Worm (Caenorhabditis elegans): Measurements from ENCODE around the gene M03E7.2.
A peak's percentile ranks its signal among the peaks of the same experiment; 100 is the strongest.

The M03E7.2 gene

DNA sequence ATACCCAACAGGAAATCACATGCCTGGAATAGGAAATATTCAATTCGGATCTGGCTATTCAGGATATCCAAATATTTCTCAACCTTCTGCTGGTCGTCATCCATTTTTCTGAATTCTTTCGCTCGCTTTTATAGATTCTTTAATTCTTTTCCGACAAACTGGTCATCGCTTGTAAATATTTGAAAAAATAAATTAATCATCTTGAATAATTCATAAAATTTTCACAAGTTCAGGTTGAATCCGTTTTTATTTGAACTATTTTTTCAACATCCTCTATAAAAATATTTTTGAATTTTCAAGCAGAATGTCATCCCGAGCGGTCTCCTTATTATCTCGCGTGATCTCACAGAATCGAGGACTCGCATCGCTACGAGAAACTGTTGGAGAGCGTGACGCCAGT, 24.0 kb upstream of the M03E7.2 start, which contains the start of gene mrpl-48 (continued):
- TF ChIP-seq sdz-12 (GFP tag; optimal IDR thresholded peaks at IDR 0.05) (no peak), hmg-1.1 (GFP tag; IDR thresholded peaks at IDR 0.05) (no peak), lin-15B (tag; optimal IDR thresholded peaks at IDR 0.05) (no peak)

DNA sequence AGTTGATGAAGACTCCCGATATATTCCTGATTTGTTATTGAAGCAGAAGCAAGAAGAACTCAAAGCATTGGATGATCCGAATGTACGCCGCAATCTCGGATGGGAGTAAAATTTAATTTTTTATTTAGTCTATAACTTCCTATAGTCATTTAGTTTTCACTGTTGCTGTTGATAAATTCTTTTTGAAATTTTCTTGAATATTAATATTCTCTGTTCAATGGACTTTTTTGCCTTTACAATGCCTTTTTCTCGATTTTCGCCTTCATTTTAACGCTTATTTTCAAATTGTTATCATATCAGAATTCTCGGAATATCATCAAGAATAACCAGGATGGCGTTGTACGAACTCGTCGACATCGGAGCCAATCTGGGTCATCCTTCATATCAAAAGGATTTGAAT, 23.1 kb upstream of the M03E7.2 start, which contains the start of gene crn-2:
Gene crn-2, plus strand, starts transcription at position 301 of the 400 bp plus-strand sequence.
- no peak for TF ChIP-seq lin-15B (tag; optimal IDR thresholded peaks at IDR 0.05)
- no peak for TF ChIP-seq madf-9 (GFP tag; conservative IDR thresholded peaks at IDR 0.05)
- peak; percentile 44 for TF ChIP-seq aha-1 (tag)

DNA sequence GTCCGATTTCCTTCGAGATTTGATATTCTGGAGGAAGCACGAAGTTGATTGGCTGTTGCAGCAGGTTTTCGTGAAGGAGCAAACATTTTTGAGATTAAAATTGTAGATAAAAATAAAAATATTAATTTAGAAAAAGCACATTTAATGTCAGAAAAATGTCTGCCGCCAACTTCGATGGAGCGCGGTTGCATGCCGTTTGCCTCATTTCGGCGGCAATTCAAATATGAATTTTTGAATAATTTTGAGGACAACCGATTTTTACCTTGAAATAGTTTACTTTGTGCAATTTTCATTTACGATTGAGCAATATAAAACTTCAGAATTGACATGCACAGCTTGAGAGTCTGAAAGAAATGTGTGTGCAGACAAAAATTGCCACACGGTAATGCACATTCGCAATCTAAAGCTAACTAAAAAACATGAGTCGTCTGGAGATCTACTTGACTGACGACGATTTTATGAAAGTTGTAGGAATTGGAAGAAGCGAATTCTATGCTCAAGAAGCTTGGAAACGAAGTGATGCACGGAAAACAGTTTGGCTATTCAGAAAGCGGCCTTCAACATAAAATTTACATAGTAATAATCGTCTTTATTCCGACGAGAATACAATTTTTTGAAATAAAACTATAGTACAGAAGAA, 20.9 kb upstream of the M03E7.2 start, which contains the start of gene zhit-1:
Gene zhit-1, minus strand, starts transcription at position 161 of the 640 bp plus-strand sequence.
- TF ChIP-seq F10B5.3 (tag; optimal IDR thresholded peaks at IDR 0.05) (no peak), snpc-4 (tag; optimal IDR thresholded peaks at IDR 0.05) (peak; percentile 6), ceh-20 (GFP tag; IDR thresholded peaks at IDR 0.05) (no peak), hlh-30 (tag; optimal IDR thresholded peaks at IDR 0.05; ENCODE audit: insufficient read depth) (peak; percentile 24), pha-4 (GFP tag; IDR thresholded peaks at IDR 0.05) (no peak), pha-4 (tag; optimal IDR thresholded peaks at IDR 0.05) (peak; percentile 15), nhr-6 (tag; optimal IDR thresholded peaks at IDR 0.05) (peak; percentile 56), mes-2 (tag; optimal IDR thresholded peaks at IDR 0.05; ENCODE audit: poor library complexity, severe bottlenecking) (peak; percentile 67), aha-1 (tag) (peak; percentile 91), dpl-1 (GFP tag; optimal IDR thresholded peaks at IDR 0.05) (peak; percentile 88), lsy-2 (tag; optimal IDR thresholded peaks at IDR 0.05) (peak in 1 of 2 experiments; percentile 54), rbr-2 (tag; optimal IDR thresholded peaks at IDR 0.05) (no peak), lin-38 (GFP tag; IDR thresholded peaks at IDR 0.05) (peak; percentile 91)

DNA sequence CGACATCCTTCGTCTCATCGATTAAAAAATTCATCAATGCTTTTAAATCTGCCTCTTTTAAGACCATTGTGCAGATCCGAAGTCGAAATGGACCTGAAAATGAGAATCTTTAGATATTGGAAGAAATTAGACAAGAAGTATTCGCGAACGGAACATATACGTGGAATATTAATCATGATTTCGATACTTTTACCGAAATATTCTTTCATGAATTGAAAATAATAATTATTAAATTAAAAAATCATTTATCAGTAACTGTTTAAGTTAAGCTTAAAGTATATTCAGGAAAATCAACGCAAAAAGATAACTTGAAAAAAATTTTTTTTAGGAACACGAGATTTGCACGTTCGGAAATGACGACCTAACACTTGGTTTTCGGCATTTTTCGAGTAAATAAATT, 16.1 kb upstream of the M03E7.2 start, which contains the start of gene CD4.8:
Gene CD4.8, minus strand, starts transcription at position 101 of the 400 bp plus-strand sequence.
- TF ChIP-seq duxl-1 (tag; optimal IDR thresholded peaks at IDR 0.05; ENCODE audit: poor library complexity) (no peak), T20F7.1 (GFP tag; optimal IDR thresholded peaks at IDR 0.05) (no peak), lim-7 (GFP tag; IDR thresholded peaks at IDR 0.05) (no peak), sdz-12 (GFP tag; optimal IDR thresholded peaks at IDR 0.05) (no peak), zip-2 (tag; optimal IDR thresholded peaks at IDR 0.05) (no peak), tag-97 (GFP tag; IDR thresholded peaks at IDR 0.05) (no peak), nhr-41 (GFP tag; IDR thresholded peaks at IDR 0.05) (no peak), D1046.2 (GFP tag; IDR thresholded peaks at IDR 0.05) (no peak), ama-1 (optimal IDR thresholded peaks at IDR 0.05) (no peak), T26A8.4 (GFP tag; IDR thresholded peaks at IDR 0.05) (no peak), jun-1 (tag; optimal IDR thresholded peaks at IDR 0.05) (no peak), saeg-2 (GFP tag; IDR thresholded peaks at IDR 0.05) (no peak), zfp-2 (tag; optimal IDR thresholded peaks at IDR 0.05) (no peak), zip-11 (GFP tag; IDR thresholded peaks at IDR 0.05) (no peak), unc-130 (GFP tag; optimal IDR thresholded peaks at IDR 0.05) (no peak), php-3 (GFP tag; IDR thresholded peaks at IDR 0.05) (no peak), set-16 (GFP tag; IDR thresholded peaks at IDR 0.05) (no peak)

DNA sequence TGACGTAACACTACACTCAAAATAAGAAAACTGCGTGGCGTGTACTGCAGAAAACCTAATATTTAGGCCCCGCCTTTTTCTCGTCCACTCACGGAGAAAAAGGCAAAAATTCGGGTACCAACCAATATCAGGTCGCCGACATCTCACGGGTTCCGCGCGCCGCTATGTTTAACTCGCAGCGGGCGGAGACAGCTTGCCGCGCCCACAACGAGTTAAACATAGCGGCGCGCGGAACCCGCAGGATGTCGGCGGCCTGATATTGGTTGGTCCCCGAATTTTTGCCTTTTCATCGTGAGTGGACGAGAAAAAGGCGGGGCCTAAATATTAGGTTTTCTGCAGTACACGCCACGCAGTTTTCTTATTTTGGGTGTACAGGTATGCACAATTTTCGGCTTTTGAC, 15.0 kb upstream of the M03E7.2 start:
- TF ChIP-seq set-16 (GFP tag; IDR thresholded peaks at IDR 0.05) (peak; percentile 28; the same call in 1 of the 2 replicates), aha-1 (tag) (peak; percentile 28)

All from whole organism, L4 larva.